Fruit fly (Drosophila melanogaster) whole organism, embryonic: ENCODE measurements around the gene tyf.

Source experiments
- ATbp ChIP-seq: fragments of 200-800 bp; sonication (Bioruptor generic); optimal IDR thresholded peaks from 2 replicates; lab custom pipeline; 2017; ENCODE audit warnings: missing biosample characterization, mild to moderate bottlenecking, missing genetic modification characterization, missing genetic modification reagents
- Abd-B ChIP-seq: fragments of 200-800 bp; sonication (Bioruptor generic); optimal IDR thresholded peaks from 2 replicates; lab custom pipeline; 2018; ENCODE audit warnings: missing biosample characterization, mild to moderate bottlenecking, missing genetic modification characterization, moderate library complexity
- B-H1 ChIP-seq: fragments of 200-800 bp; sonication (Bioruptor generic); IDR thresholded peaks from 3 replicates; pipeline ENCODE4 v1.3.6; 2022; ENCODE audit warnings: missing biosample characterization, missing genetic modification characterization
- CG10267 ChIP-seq: fragments of 200-800 bp; sonication (Bioruptor generic); optimal IDR thresholded peaks from 2 replicates; lab custom pipeline; 2018; ENCODE audit warnings: missing biosample characterization, mild to moderate bottlenecking, missing genetic modification characterization, moderate library complexity
- CG12744 ChIP-seq: fragments of 200-800 bp; sonication (Bioruptor generic); optimal IDR thresholded peaks from 2 replicates; lab custom pipeline; 2016; ENCODE audit warnings: missing biosample characterization, missing genetic modification characterization
- CG13775 ChIP-seq: fragments of 200-800 bp; sonication (Bioruptor generic); optimal IDR thresholded peaks from 3 replicates; lab custom pipeline; 2017; ENCODE audit warnings: missing biosample characterization, mild to moderate bottlenecking, missing genetic modification characterization
- CG14014 ChIP-seq: fragments of 200-800 bp; sonication (Bioruptor generic); IDR thresholded peaks from 2 replicates; pipeline ENCODE4 v1.3.6; 2022; ENCODE audit warnings: missing biosample characterization, missing genetic modification characterization
- CG1529 ChIP-seq: fragments of 200-800 bp; sonication (Bioruptor generic); optimal IDR thresholded peaks from 3 replicates; lab custom pipeline; 2018; ENCODE audit warnings: missing biosample characterization, missing genetic modification characterization
- CG16815 ChIP-seq: fragments of 200-800 bp; sonication (Bioruptor generic); optimal IDR thresholded peaks from 3 replicates; lab custom pipeline; 2017; ENCODE audit warnings: missing biosample characterization, mild to moderate bottlenecking, missing genetic modification characterization
- CG17359 ChIP-seq: fragments of 200-800 bp; sonication (Bioruptor generic); optimal IDR thresholded peaks from 3 replicates; lab custom pipeline; 2018; ENCODE audit warnings: missing biosample characterization, mild to moderate bottlenecking, missing genetic modification characterization, moderate library complexity
- CG2202 ChIP-seq: fragments of 200-800 bp; sonication (Bioruptor generic); optimal IDR thresholded peaks from 2 replicates; lab custom pipeline; 2018; ENCODE audit warnings: missing biosample characterization, mild to moderate bottlenecking, missing genetic modification characterization
- CG31224 ChIP-seq: fragments of 200-800 bp; sonication (Bioruptor generic); IDR thresholded peaks from 2 replicates; pipeline ENCODE4 v1.3.6; 2022; ENCODE audit warnings: missing biosample characterization, missing genetic modification characterization
- CG3281 ChIP-seq: fragments of 200-800 bp; sonication (Bioruptor generic); optimal IDR thresholded peaks from 3 replicates; lab custom pipeline; 2017; ENCODE audit warnings: missing biosample characterization, mild to moderate bottlenecking, missing genetic modification characterization
- CG34224 ChIP-seq: fragments of 200-800 bp; sonication (Bioruptor generic); IDR thresholded peaks from 3 replicates; pipeline ENCODE4 v1.3.6; 2022; ENCODE audit warnings: missing biosample characterization, missing genetic modification characterization; ENCODE audit not compliant: partially characterized antibody
- CG4424 ChIP-seq: fragments of 200-800 bp; sonication (Bioruptor generic); optimal IDR thresholded peaks from 3 replicates; lab custom pipeline; 2016; ENCODE audit warnings: missing biosample characterization, missing genetic modification characterization
- CG6254 ChIP-seq: fragments of 200-800 bp; sonication (Bioruptor generic); optimal IDR thresholded peaks from 3 replicates; lab custom pipeline; 2017; ENCODE audit warnings: mild to moderate bottlenecking, missing biosample characterization, missing genetic modification reagents, missing genetic modification characterization
- CG6272 ChIP-seq: fragments of 200-800 bp; sonication (Bioruptor generic); IDR thresholded peaks from 2 replicates; pipeline ENCODE4 v1.3.6; 2022; ENCODE audit warnings: missing biosample characterization, missing genetic modification characterization
- CG6765 ChIP-seq: fragments of 200-800 bp; sonication (Bioruptor generic); optimal IDR thresholded peaks from 3 replicates; lab custom pipeline; 2017; ENCODE audit warnings: missing biosample characterization, mild to moderate bottlenecking, missing genetic modification characterization
- CG6791 ChIP-seq: fragments of 200-800 bp; sonication (Bioruptor generic); IDR thresholded peaks from 3 replicates; pipeline ENCODE4 v1.3.6; 2022; ENCODE audit warnings: missing biosample characterization, missing genetic modification characterization; ENCODE audit not compliant: partially characterized antibody
- CG7271 ChIP-seq: fragments of 200-800 bp; sonication (Bioruptor generic); optimal IDR thresholded peaks from 2 replicates; lab custom pipeline; 2018; ENCODE audit warnings: missing biosample characterization, mild to moderate bottlenecking, missing genetic modification characterization, moderate library complexity
- CG7556 ChIP-seq: fragments of 200-800 bp; sonication (Bioruptor generic); optimal IDR thresholded peaks from 2 replicates; lab custom pipeline; 2017; ENCODE audit warnings: missing biosample characterization, mild to moderate bottlenecking, missing genetic modification characterization
- CG8359 ChIP-seq: fragments of 200-800 bp; sonication (Bioruptor generic); optimal IDR thresholded peaks from 2 replicates; lab custom pipeline; 2017; ENCODE audit warnings: missing biosample characterization, mild to moderate bottlenecking, missing genetic modification characterization, borderline replicate concordance
- CG8388 ChIP-seq: fragments of 200-800 bp; sonication (Bioruptor generic); optimal IDR thresholded peaks from 2 replicates; lab custom pipeline; 2019; ENCODE audit warnings: missing biosample characterization, mild to moderate bottlenecking, missing genetic modification characterization, moderate library complexity
- CG9817 ChIP-seq: fragments of 200-800 bp; sonication (Bioruptor generic); optimal IDR thresholded peaks from 2 replicates; lab custom pipeline; 2018; ENCODE audit warnings: missing biosample characterization, mild to moderate bottlenecking, missing genetic modification characterization, moderate library complexity
- CHES-1-like ChIP-seq: fragments of 200-800 bp; sonication (Bioruptor generic); optimal IDR thresholded peaks from 2 replicates; lab custom pipeline; 2016; ENCODE audit warnings: missing biosample characterization, missing genetic modification characterization
- Doc3 ChIP-seq: fragments of 200-800 bp; sonication (Bioruptor generic); IDR thresholded peaks from 3 replicates; pipeline ENCODE4 v1.3.6; 2022; ENCODE audit warnings: missing biosample characterization, missing genetic modification characterization; ENCODE audit not compliant: partially characterized antibody
- Eip74EF ChIP-seq, 2 experiments: fragments of 200-800 bp in 1 of 2; fragments of >200 bp in 1 of 2; sonication (Bioruptor generic) in 1 of 2; optimal IDR thresholded peaks; 2 replicates each; lab custom pipeline; 2017 to 2019; ENCODE audit warnings: missing biosample characterization in 2 of 2, missing genetic modification characterization in 2 of 2, mild to moderate bottlenecking in 1 of 2, moderate library complexity in 1 of 2
- GATAe ChIP-seq: fragments of 200-800 bp; sonication (Bioruptor generic); conservative IDR thresholded peaks from 2 replicates; pipeline ENCODE4 v1.3.6; 2022; ENCODE audit warnings: missing biosample characterization, missing genetic modification characterization
- Hand ChIP-seq: fragments of 200-800 bp; sonication (Bioruptor generic); optimal IDR thresholded peaks from 2 replicates; lab custom pipeline; 2017; ENCODE audit warnings: mild to moderate bottlenecking, missing biosample characterization, missing genetic modification reagents, missing genetic modification characterization
- Hmx ChIP-seq: fragments of 200-800 bp; sonication (Bioruptor generic); optimal IDR thresholded peaks from 2 replicates; lab custom pipeline; 2016; ENCODE audit warnings: missing biosample characterization, missing genetic modification characterization
- Hsf ChIP-seq: fragments of 200-800 bp; sonication (Bioruptor generic); optimal IDR thresholded peaks from 3 replicates; lab custom pipeline; 2016; ENCODE audit warnings: missing biosample characterization, missing genetic modification characterization
- Mrtf ChIP-seq: fragments of 200-800 bp; sonication (Bioruptor generic); IDR thresholded peaks from 3 replicates; pipeline ENCODE4 v1.3.6; 2022; ENCODE audit warnings: missing biosample characterization, missing genetic modification characterization
- NC2β ChIP-seq: fragments of 200-800 bp; sonication (Bioruptor generic); optimal IDR thresholded peaks from 2 replicates; lab custom pipeline; 2016; ENCODE audit warnings: missing biosample characterization, missing genetic modification characterization
- Nf-YB ChIP-seq: fragments of 200-800 bp; sonication (Bioruptor generic); optimal IDR thresholded peaks from 3 replicates; lab custom pipeline; 2019; ENCODE audit warnings: missing biosample characterization, mild to moderate bottlenecking, missing genetic modification characterization, moderate library complexity
- Oaz ChIP-seq: fragments of 200-800 bp; sonication (Bioruptor generic); IDR thresholded peaks from 2 replicates; pipeline ENCODE4 v1.3.6; 2022; ENCODE audit warnings: missing biosample characterization, missing genetic modification characterization
- Side ChIP-seq: fragments of 200-800 bp; sonication (Bioruptor generic); optimal IDR thresholded peaks from 2 replicates; lab custom pipeline; 2016; ENCODE audit warnings: missing biosample characterization, missing genetic modification characterization
- Sox102F ChIP-seq: fragments of 200-800 bp; sonication (Bioruptor generic); optimal IDR thresholded peaks from 2 replicates; lab custom pipeline; 2018; ENCODE audit warnings: missing biosample characterization, mild to moderate bottlenecking, missing genetic modification characterization, moderate library complexity
- Ssrp ChIP-seq: fragments of 200-800 bp; sonication (Bioruptor generic); optimal IDR thresholded peaks from 2 replicates; lab custom pipeline; 2018; ENCODE audit warnings: missing biosample characterization, mild to moderate bottlenecking, missing genetic modification characterization, moderate library complexity
- Taf1 ChIP-seq: fragments of 200-800 bp; sonication (Bioruptor generic); IDR thresholded peaks from 2 replicates; pipeline ENCODE4 v1.3.6; 2022; ENCODE audit warnings: missing biosample characterization, missing genetic modification characterization
- crc ChIP-seq: fragments of 200-800 bp; sonication (Bioruptor generic); optimal IDR thresholded peaks from 2 replicates; lab custom pipeline; 2016; ENCODE audit warnings: missing biosample characterization, missing genetic modification characterization
- dmrt99B ChIP-seq: fragments of 200-800 bp; sonication (Bioruptor generic); optimal IDR thresholded peaks from 2 replicates; lab custom pipeline; 2018; ENCODE audit warnings: missing biosample characterization, mild to moderate bottlenecking, missing genetic modification characterization, moderate library complexity
- ind ChIP-seq: fragments of 200-800 bp; sonication (Bioruptor generic); optimal IDR thresholded peaks from 3 replicates; lab custom pipeline; 2016; ENCODE audit warnings: missing biosample characterization, missing genetic modification characterization
- inv ChIP-seq: fragments of 200-800 bp; sonication (Bioruptor generic); IDR thresholded peaks from 2 replicates; pipeline ENCODE4 v1.3.6; 2022; ENCODE audit warnings: missing biosample characterization, missing genetic modification characterization; ENCODE audit not compliant: partially characterized antibody
- odd ChIP-seq: fragments of 200-800 bp; sonication (Bioruptor generic); optimal IDR thresholded peaks from 2 replicates; lab custom pipeline; 2017; ENCODE audit warnings: missing biosample characterization, mild to moderate bottlenecking, missing genetic modification characterization
- rib ChIP-seq: fragments of 200-800 bp; sonication (Bioruptor generic); IDR thresholded peaks from 2 replicates; pipeline ENCODE4 v1.3.6; 2022; ENCODE audit warnings: missing biosample characterization, missing genetic modification characterization
- slou ChIP-seq: fragments of 200-800 bp; sonication (Bioruptor generic); optimal IDR thresholded peaks from 3 replicates; lab custom pipeline; 2016; ENCODE audit warnings: missing biosample characterization, missing genetic modification characterization
- sr ChIP-seq: fragments of 200-800 bp; sonication (Bioruptor generic); IDR thresholded peaks from 3 replicates; pipeline ENCODE4 v1.3.6; 2022; ENCODE audit warnings: missing biosample characterization, missing genetic modification characterization
- tin ChIP-seq: fragments of 200-800 bp; sonication (Bioruptor generic); optimal IDR thresholded peaks from 3 replicates; lab custom pipeline; 2016; ENCODE audit warnings: missing biosample characterization, missing genetic modification characterization
- tup ChIP-seq: fragments of 200-800 bp; sonication (Bioruptor generic); optimal IDR thresholded peaks from 2 replicates; lab custom pipeline; 2016; ENCODE audit warnings: missing biosample characterization, mild to moderate bottlenecking, missing genetic modification characterization, moderate library complexity
- vfl ChIP-seq: fragments of 200-800 bp; sonication (Bioruptor generic); optimal IDR thresholded peaks from 2 replicates; lab custom pipeline; 2016; ENCODE audit warnings: missing biosample characterization, missing genetic modification characterization
- wdn ChIP-seq: fragments of 200-800 bp; sonication (Bioruptor generic); IDR thresholded peaks from 2 replicates; pipeline ENCODE4 v1.3.6; 2022; ENCODE audit warnings: missing biosample characterization, missing genetic modification characterization

Gene tyf

DNA sequence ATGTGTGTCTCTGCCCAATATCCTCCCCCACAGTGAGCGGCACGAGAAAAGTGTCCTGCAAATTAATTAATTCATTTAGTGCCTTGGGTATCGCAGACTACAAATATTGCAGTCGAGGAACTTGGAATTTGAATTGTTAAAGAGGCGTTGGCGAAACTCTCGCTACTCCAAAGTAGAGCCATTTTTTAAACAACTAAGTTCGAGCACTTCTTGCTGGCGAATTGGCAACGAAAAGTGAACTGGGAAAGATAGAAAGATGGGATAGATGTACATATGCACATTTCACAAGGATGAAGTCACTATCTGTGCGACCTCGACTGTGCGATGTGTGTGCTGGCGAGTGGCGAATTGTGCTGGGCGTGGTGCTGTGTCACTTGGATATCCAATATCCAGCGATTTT is 10.1 kb upstream of the tyf start (continued):
- TF ChIP-seq Sox102F (no peak), GATAe (no peak), CG3281 (GFP tag; lab: Kevin White, UChicago) (peak; percentile 19), dmrt99B (tag; lab: Kevin White, UChicago) (no peak), CG6254 (GFP tag; lab: Kevin White, UChicago) (peak; percentile 14), Hmx (GFP tag; lab: Kevin White, UChicago) (no peak), ind (GFP tag; lab: Kevin White, UChicago) (peak; percentile 27), CG6791 (GFP tag; lab: Robert Waterston, UW) (no peak), CG8359 (no peak), CHES-1-like (GFP tag; lab: Kevin White, UChicago) (no peak), Hand (GFP tag; lab: Kevin White, UChicago) (no peak), sr (GFP tag; lab: Robert Waterston, UW) (no peak), rib (no peak), CG8388 (peak; percentile 26), CG7271 (tag; lab: Kevin White, UChicago) (no peak), CG12744 (GFP tag; lab: Kevin White, UChicago) (no peak), NC2β (GFP tag; lab: Kevin White, UChicago) (no peak), CG13775 (GFP tag; lab: Kevin White, UChicago) (peak; percentile 9), Hsf (GFP tag; lab: Kevin White, UChicago) (peak; percentile 29), Side (GFP tag; lab: Kevin White, UChicago) (no peak), Eip74EF (GFP tag; optimal IDR thresholded peaks at IDR 0.05; lab: Kevin White, UChicago) (no peak), Taf1 (GFP tag; lab: Robert Waterston, UW) (no peak), CG31224 (GFP tag; lab: Robert Waterston, UW) (no peak), Oaz (GFP tag; lab: Robert Waterston, UW) (no peak), vfl (GFP tag; lab: Kevin White, UChicago) (no peak), CG2202 (no peak), tin (GFP tag; lab: Kevin White, UChicago) (no peak), CG9817 (tag; lab: Kevin White, UChicago) (no peak), slou (GFP tag; lab: Kevin White, UChicago) (no peak), CG17359 (tag; lab: Kevin White, UChicago) (peak; percentile 29), inv (GFP tag; lab: Robert Waterston, UW) (no peak), Doc3 (GFP tag; lab: Robert Waterston, UW) (no peak), Ssrp (tag; lab: Kevin White, UChicago) (peak; percentile 41), odd (no peak), tup (no peak), Mrtf (0 out of 3 replicates have a peak, but pooled peaks have one; percentile 14), CG1529 (peak; percentile 1), B-H1 (GFP tag; lab: Robert Waterston, UW) (no peak), Abd-B (GFP tag; lab: Kevin White, UChicago) (peak; percentile 5), CG16815 (GFP tag; lab: Kevin White, UChicago) (peak; percentile 29), Nf-YB (GFP tag; lab: Kevin White, UChicago) (peak; percentile 2), crc (no peak), CG6765 (GFP tag; lab: Kevin White, UChicago) (no peak), CG7556 (GFP tag; lab: Kevin White, UChicago) (peak; percentile 52), CG10267 (tag; lab: Kevin White, UChicago) (peak; percentile 21), wdn (GFP tag; lab: Robert Waterston, UW) (no peak), CG14014 (no peak), CG34224 (GFP tag; lab: Robert Waterston, UW) (no peak), CG4424 (peak; percentile 36), ATbp (GFP tag; lab: Kevin White, UChicago) (peak; percentile 28), CG6272 (GFP tag; lab: Robert Waterston, UW) (no peak)
